Worm (Caenorhabditis elegans) whole organism, L3 larva: ENCODE results near the gene D2096.13.

Experiments
- R02D3.7 ChIP-seq: fragments of 150-350 bp; optimal IDR thresholded peaks from 2 replicates; lab custom pipeline; 2014; ENCODE audit warnings: missing biosample characterization, missing genetic modification characterization
- ZK546.5 ChIP-seq: sonication (generic microtip); optimal IDR thresholded peaks from 2 replicates; lab custom pipeline; 2017; ENCODE audit warnings: missing biosample characterization, missing genetic modification characterization
- aly-2 ChIP-seq: fragments of 150-350 bp; optimal IDR thresholded peaks from 2 replicates; lab custom pipeline; 2014; ENCODE audit warnings: missing biosample characterization, missing genetic modification characterization
- ama-1 ChIP-seq: fragments of 150-350 bp; optimal IDR thresholded peaks from 2 replicates; lab custom pipeline; 2018
- ceh-28 ChIP-seq: fragments of 150-350 bp; optimal IDR thresholded peaks from 2 replicates; lab custom pipeline; 2014; ENCODE audit warnings: missing biosample characterization, missing genetic modification reagents, missing genetic modification characterization
- ceh-9 ChIP-seq: sonication (generic microtip); optimal IDR thresholded peaks from 2 replicates; lab custom pipeline; 2018; ENCODE audit warnings: missing biosample characterization, missing genetic modification characterization
- daf-12 ChIP-seq: fragments of 150-350 bp; optimal IDR thresholded peaks from 2 replicates; lab custom pipeline; 2014; ENCODE audit warnings: missing biosample characterization, missing genetic modification reagents, missing genetic modification characterization
- egl-27 ChIP-seq: sonication (generic microtip); optimal IDR thresholded peaks from 4 replicates; lab custom pipeline; 2017; ENCODE audit warnings: missing biosample characterization, missing genetic modification reagents, missing genetic modification characterization
- elt-1 ChIP-seq: fragments of 150-350 bp; optimal IDR thresholded peaks from 2 replicates; lab custom pipeline; 2014; ENCODE audit warnings: missing biosample characterization, missing genetic modification characterization
- elt-2 ChIP-seq: sonication (generic microtip); optimal IDR thresholded peaks from 2 replicates; lab custom pipeline; 2016; ENCODE audit warnings: missing genetic modification reagents, mild to moderate bottlenecking, missing genetic modification characterization, missing compliant biosample characterization
- elt-3 ChIP-seq, 3 experiments: fragments of 150-350 bp in 1 of 3; sonication (generic microtip) in 2 of 3; optimal IDR thresholded peaks; 2 replicates in 2 of 3; 4 replicates in 1 of 3; lab custom pipeline; 2014 to 2017; ENCODE audit warnings: missing biosample characterization in 3 of 3, missing genetic modification characterization in 3 of 3
- eor-1 ChIP-seq, 2 experiments: fragments of 150-350 bp; optimal IDR thresholded peaks; 2 replicates each; lab custom pipeline; 2014 to 2018; ENCODE audit warnings: missing biosample characterization in 2 of 2, missing genetic modification characterization in 2 of 2
- fkh-2 ChIP-seq: fragments of 150-350 bp; optimal IDR thresholded peaks from 2 replicates; lab custom pipeline; 2014; ENCODE audit warnings: missing biosample characterization, missing genetic modification reagents, missing genetic modification characterization
- fos-1 ChIP-seq: fragments of 150-350 bp; optimal IDR thresholded peaks from 2 replicates; lab custom pipeline; 2014; ENCODE audit warnings: missing biosample characterization, missing genetic modification characterization
- hmg-11 ChIP-seq: sonication (generic microtip); optimal IDR thresholded peaks from 2 replicates; lab custom pipeline; 2016; ENCODE audit warnings: missing genetic modification characterization, missing compliant biosample characterization
- jun-1 ChIP-seq: fragments of 150-350 bp; optimal IDR thresholded peaks from 2 replicates; lab custom pipeline; 2014; ENCODE audit warnings: missing biosample characterization, missing genetic modification reagents, missing genetic modification characterization
- lin-39 ChIP-seq: fragments of 150-350 bp; optimal IDR thresholded peaks from 2 replicates; lab custom pipeline; 2018; ENCODE audit warnings: missing biosample characterization, missing genetic modification reagents, missing genetic modification characterization
- lsy-12 ChIP-seq: sonication (generic microtip); optimal IDR thresholded peaks from 2 replicates; lab custom pipeline; 2016; ENCODE audit warnings: mild to moderate bottlenecking, missing genetic modification characterization, missing compliant biosample characterization
- mdl-1 ChIP-seq: fragments of 150-350 bp; optimal IDR thresholded peaks from 2 replicates; lab custom pipeline; 2014; ENCODE audit warnings: missing biosample characterization, missing genetic modification characterization
- mml-1 ChIP-seq: fragments of 150-350 bp; sonication (generic microtip); optimal IDR thresholded peaks from 3 replicates; lab custom pipeline; 2014; ENCODE audit warnings: missing biosample characterization, missing genetic modification characterization
- nfya-1 ChIP-seq: sonication (generic microtip); optimal IDR thresholded peaks from 2 replicates; lab custom pipeline; 2017; ENCODE audit warnings: missing genetic modification characterization, mild to moderate bottlenecking, missing compliant biosample characterization, antibody characterized with exemption, moderate library complexity; ENCODE audit not compliant: insufficient read depth
- nhr-11 ChIP-seq: fragments of 150-350 bp; optimal IDR thresholded peaks from 2 replicates; lab custom pipeline; 2014; ENCODE audit warnings: missing biosample characterization, missing genetic modification characterization
- nhr-23 ChIP-seq: fragments of 150-350 bp; optimal IDR thresholded peaks from 2 replicates; lab custom pipeline; 2014; ENCODE audit warnings: missing biosample characterization, missing genetic modification reagents, missing genetic modification characterization
- nhr-237 ChIP-seq: fragments of 150-350 bp; optimal IDR thresholded peaks from 2 replicates; lab custom pipeline; 2014; ENCODE audit warnings: missing biosample characterization, missing genetic modification characterization
- nhr-25 ChIP-seq: sonication (generic microtip); optimal IDR thresholded peaks from 2 replicates; lab custom pipeline; 2017; ENCODE audit warnings: missing biosample characterization, missing genetic modification characterization
- nhr-43 ChIP-seq: sonication (generic microtip); optimal IDR thresholded peaks from 2 replicates; lab custom pipeline; 2016; ENCODE audit warnings: mild to moderate bottlenecking, missing genetic modification characterization, missing compliant biosample characterization; ENCODE audit not compliant: poor library complexity, severe bottlenecking
- nhr-67 ChIP-seq: fragments of 150-350 bp; optimal IDR thresholded peaks from 2 replicates; lab custom pipeline; 2014; ENCODE audit warnings: missing biosample characterization, missing genetic modification characterization
- nhr-76 ChIP-seq: fragments of 150-350 bp; sonication (generic microtip); optimal IDR thresholded peaks from 5 replicates; lab custom pipeline; 2014; ENCODE audit warnings: missing biosample characterization, missing genetic modification characterization
- pha-4 ChIP-seq: fragments of 150-350 bp; optimal IDR thresholded peaks from 2 replicates; lab custom pipeline; 2014; ENCODE audit warnings: missing biosample characterization, missing genetic modification reagents, missing genetic modification characterization
- sea-2 ChIP-seq: fragments of 150-350 bp; sonication (generic microtip); optimal IDR thresholded peaks from 4 replicates; lab custom pipeline; 2014; ENCODE audit warnings: missing biosample characterization, missing genetic modification reagents, missing genetic modification characterization
- skn-1 ChIP-seq: fragments of 150-350 bp; optimal IDR thresholded peaks from 2 replicates; lab custom pipeline; 2014; ENCODE audit warnings: missing biosample characterization, missing genetic modification characterization
- snpc-4 ChIP-seq: fragments of 150-350 bp; optimal IDR thresholded peaks from 2 replicates; lab custom pipeline; 2014; ENCODE audit warnings: missing biosample characterization, missing genetic modification characterization
- tbx-2 ChIP-seq: sonication (generic microtip); optimal IDR thresholded peaks from 2 replicates; lab custom pipeline; 2016; ENCODE audit warnings: mild to moderate bottlenecking, missing genetic modification characterization, missing compliant biosample characterization
- unc-39 ChIP-seq: sonication (generic microtip); optimal IDR thresholded peaks from 4 replicates; lab custom pipeline; 2017; ENCODE audit warnings: missing biosample characterization, missing genetic modification characterization
- unc-62 ChIP-seq: fragments of 150-350 bp; sonication (generic microtip); optimal IDR thresholded peaks from 4 replicates; lab custom pipeline; 2014; ENCODE audit warnings: missing biosample characterization, missing genetic modification reagents, missing genetic modification characterization
- zag-1 ChIP-seq: fragments of 150-350 bp; optimal IDR thresholded peaks from 2 replicates; lab custom pipeline; 2014; ENCODE audit warnings: missing biosample characterization, missing genetic modification characterization
- ztf-4 ChIP-seq: fragments of 150-350 bp; optimal IDR thresholded peaks from 2 replicates; lab custom pipeline; 2014; ENCODE audit warnings: missing biosample characterization, missing genetic modification characterization

Gene D2096.13

ce11 chrIV:8379278-8379677 is 20.9 kb upstream of the D2096.13 start, which contains the start of gene nap-1 (continued):
- TF ChIP-seq tbx-2 (tag; lab: Kevin White, UChicago) (no peak), nhr-25 (tag; lab: Kevin White, UChicago) (peak; percentile 47), zag-1 (tag; lab: Kevin White, UChicago) (no peak), nhr-67 (tag; lab: Kevin White, UChicago) (no peak), fkh-2 (no peak), nhr-76 (tag; lab: Kevin White, UChicago) (no peak), ceh-28 (tag; lab: Kevin White, UChicago) (peak; percentile 39), nhr-23 (tag; lab: Kevin White, UChicago) (peak; percentile 75), egl-27 (tag; lab: Kevin White, UChicago) (no peak), ztf-4 (tag; lab: Kevin White, UChicago) (peak; percentile 62)

- TF ChIP-seq unc-39 (tag; lab: Kevin White, UChicago), result no peak
- TF ChIP-seq elt-2 (tag; lab: Kevin White, UChicago), result no peak
- TF ChIP-seq nhr-23 (tag; lab: Kevin White, UChicago), result no peak
- TF ChIP-seq snpc-4 (tag; lab: Kevin White, UChicago), result no peak
- TF ChIP-seq nhr-11 (tag; lab: Kevin White, UChicago), result no peak
- TF ChIP-seq fkh-2, result no peak
- no peak for TF ChIP-seq skn-1 (tag; lab: Kevin White, UChicago)
- TF ChIP-seq hmg-11 (tag; lab: Kevin White, UChicago), result no peak
- TF ChIP-seq mdl-1 (tag; lab: Kevin White, UChicago), result no peak
- no peak for TF ChIP-seq elt-1 (tag; lab: Kevin White, UChicago)
Measured at ce11 chrIV:8378280-8378679, 19.9 kb upstream of the D2096.13 start.

- no peak for TF ChIP-seq nhr-11 (tag; lab: Kevin White, UChicago)
- TF ChIP-seq skn-1 (tag; lab: Kevin White, UChicago), result no peak
- TF ChIP-seq unc-62 (GFP tag; lab: Kevin White, UChicago), result no peak
- TF ChIP-seq ceh-28 (tag; lab: Kevin White, UChicago), result no peak
- peak; percentile 2 for TF ChIP-seq elt-2 (tag; lab: Kevin White, UChicago)
- TF ChIP-seq elt-3 (tag; optimal IDR thresholded peaks at IDR 0.05; lab: Kevin White, UChicago), result no peak
- TF ChIP-seq elt-1 (tag; lab: Kevin White, UChicago), result no peak
- TF ChIP-seq nhr-67 (tag; lab: Kevin White, UChicago), result no peak
- TF ChIP-seq nhr-237 (tag; lab: Kevin White, UChicago), result no peak
- no peak for TF ChIP-seq lin-39 (tag; lab: Kevin White, UChicago)
- no peak for TF ChIP-seq nhr-76 (tag; lab: Kevin White, UChicago)
- peak; percentile 31 for TF ChIP-seq nhr-43 (tag; lab: Kevin White, UChicago)
- TF ChIP-seq tbx-2 (tag; lab: Kevin White, UChicago), result no peak
- no peak for TF ChIP-seq jun-1 (tag; lab: Kevin White, UChicago)
- TF ChIP-seq ceh-9 (tag; lab: Kevin White, UChicago), result no peak
- TF ChIP-seq unc-39 (tag; lab: Kevin White, UChicago), result no peak
- no peak for TF ChIP-seq mdl-1 (tag; lab: Kevin White, UChicago)
- TF ChIP-seq mml-1 (tag; lab: Kevin White, UChicago), result no peak
- no peak for TF ChIP-seq pha-4
- TF ChIP-seq ztf-4 (tag; lab: Kevin White, UChicago), result peak; percentile 47
- TF ChIP-seq zag-1 (tag; lab: Kevin White, UChicago), result no peak
- TF ChIP-seq aly-2, result no peak
- TF ChIP-seq lsy-12 (tag; lab: Kevin White, UChicago), result peak; percentile 6
- TF ChIP-seq R02D3.7, result no peak
- TF ChIP-seq ama-1 (lab: Kevin White, UChicago), result peak; percentile 77
- no peak for TF ChIP-seq fos-1 (tag; lab: Kevin White, UChicago)
- TF ChIP-seq ZK546.5 (tag; lab: Kevin White, UChicago), result no peak
- no peak for TF ChIP-seq eor-1 (tag; optimal IDR thresholded peaks at IDR 0.05; lab: Kevin White, UChicago)
- TF ChIP-seq sea-2, result no peak
Measured at ce11 chrIV:8377501-8377900, 19.1 kb upstream of the D2096.13 start, which contains the start of gene D2096.7. TSS of gene D2096.7 (minus strand) at chrIV:8377630.

- TF ChIP-seq pha-4 (peak; percentile 55), nfya-1 (peak; percentile 44), daf-12 (tag; lab: Kevin White, UChicago) (no peak)
- TF ChIP-seq, all 47 proteins: peak for 2
Measured at ce11 chrIV:8376923-8377322, 18.5 kb upstream of the D2096.13 start.
